Fruit fly (Drosophila melanogaster) whole organism, embryonic: Measurements from ENCODE around the gene heix.
A peak's percentile ranks its signal among the peaks of the same experiment; 100 is the strongest.

Experiments
- Adf1 ChIP-seq: fragments of 200-800 bp; sonication (Bioruptor generic); IDR thresholded peaks from 2 replicates; pipeline ENCODE4 v1.3.6; 2022; ENCODE audit warnings: missing biosample characterization, missing genetic modification characterization
- Antp ChIP-seq: fragments of 200-800 bp; sonication (Bioruptor generic); optimal IDR thresholded peaks from 3 replicates; lab custom pipeline; 2016; ENCODE audit warnings: missing biosample characterization, missing genetic modification characterization
- Atf6 ChIP-seq: fragments of 200-800 bp; sonication (Bioruptor generic); IDR thresholded peaks from 2 replicates; pipeline ENCODE4 v1.3.6; 2022; ENCODE audit warnings: missing biosample characterization, missing genetic modification characterization
- Awh ChIP-seq: fragments of 200-800 bp; sonication (Bioruptor generic); IDR thresholded peaks from 2 replicates; pipeline ENCODE4, ENCODE4 v1.3.6; 2022; ENCODE audit warnings: missing biosample characterization, missing genetic modification characterization
- B-H2 ChIP-seq: fragments of 200-800 bp; sonication (Bioruptor generic); optimal IDR thresholded peaks from 2 replicates; lab custom pipeline; 2018; ENCODE audit warnings: missing biosample characterization, mild to moderate bottlenecking, missing genetic modification characterization
- CG10209 ChIP-seq: fragments of 200-800 bp; sonication (Bioruptor generic); optimal IDR thresholded peaks from 3 replicates; lab custom pipeline; 2017; ENCODE audit warnings: missing biosample characterization, mild to moderate bottlenecking, missing genetic modification characterization, missing genetic modification reagents
- CG1024 ChIP-seq: fragments of 200-800 bp; sonication (Bioruptor generic); IDR thresholded peaks from 2 replicates; pipeline ENCODE4 v1.3.6; 2022; ENCODE audit warnings: missing biosample characterization, missing genetic modification characterization
- CG10543 ChIP-seq: fragments of 200-800 bp; sonication (Bioruptor generic); optimal IDR thresholded peaks from 3 replicates; lab custom pipeline; 2017; ENCODE audit warnings: missing biosample characterization, mild to moderate bottlenecking, missing genetic modification characterization, moderate library complexity
- CG11504 ChIP-seq: fragments of 200-800 bp; sonication (Bioruptor generic); optimal IDR thresholded peaks from 3 replicates; lab custom pipeline; 2019; ENCODE audit warnings: missing biosample characterization, mild to moderate bottlenecking, missing genetic modification characterization, moderate library complexity
- CG12236 ChIP-seq: fragments of 200-800 bp; sonication (Bioruptor generic); optimal IDR thresholded peaks from 2 replicates; lab custom pipeline; 2016; ENCODE audit warnings: missing biosample characterization, missing genetic modification characterization
- CG12299 ChIP-seq: fragments of 200-800 bp; sonication (Bioruptor generic); optimal IDR thresholded peaks from 2 replicates; lab custom pipeline; 2018; ENCODE audit warnings: missing biosample characterization, mild to moderate bottlenecking, missing genetic modification characterization
- CG17829 ChIP-seq: fragments of 200-800 bp; optimal IDR thresholded peaks from 2 replicates; lab custom pipeline; 2019; ENCODE audit warnings: missing biosample characterization, mild to moderate bottlenecking, missing genetic modification characterization, moderate library complexity
- CG1832 ChIP-seq: fragments of 200-800 bp; sonication (Bioruptor generic); optimal IDR thresholded peaks from 2 replicates; lab custom pipeline; 2017; ENCODE audit warnings: missing biosample characterization, mild to moderate bottlenecking, missing genetic modification characterization, inconsistent platforms
- CG18476 ChIP-seq: fragments of 200-800 bp; sonication (Bioruptor generic); optimal IDR thresholded peaks from 2 replicates; lab custom pipeline; 2016; ENCODE audit warnings: missing biosample characterization, mild to moderate bottlenecking, missing genetic modification characterization
- CG3281 ChIP-seq: fragments of 200-800 bp; sonication (Bioruptor generic); optimal IDR thresholded peaks from 3 replicates; lab custom pipeline; 2017; ENCODE audit warnings: missing biosample characterization, mild to moderate bottlenecking, missing genetic modification characterization
- CG34224 ChIP-seq: fragments of 200-800 bp; sonication (Bioruptor generic); IDR thresholded peaks from 3 replicates; pipeline ENCODE4 v1.3.6; 2022; ENCODE audit warnings: missing biosample characterization, missing genetic modification characterization; ENCODE audit not compliant: partially characterized antibody
- CG5180 ChIP-seq: fragments of 200-800 bp; sonication (Bioruptor generic); optimal IDR thresholded peaks from 3 replicates; lab custom pipeline; 2017; ENCODE audit warnings: missing biosample characterization, missing genetic modification characterization, mild to moderate bottlenecking, moderate library complexity, missing genetic modification reagents
- CG8290 ChIP-seq, 3 experiments: fragments of 200-800 bp; sonication (Bioruptor generic); optimal IDR thresholded peaks; 2 replicates each; lab custom pipeline; 2016 to 2019; ENCODE audit warnings: missing biosample characterization in 3 of 3, missing genetic modification characterization in 3 of 3, mild to moderate bottlenecking in 2 of 3, moderate library complexity in 1 of 3
- CG9727 ChIP-seq: fragments of 200-800 bp; sonication (Bioruptor generic); optimal IDR thresholded peaks from 3 replicates; lab custom pipeline; 2017; ENCODE audit warnings: missing biosample characterization, mild to moderate bottlenecking, missing genetic modification characterization
- CG9817 ChIP-seq: fragments of 200-800 bp; sonication (Bioruptor generic); optimal IDR thresholded peaks from 2 replicates; lab custom pipeline; 2018; ENCODE audit warnings: missing biosample characterization, mild to moderate bottlenecking, missing genetic modification characterization, moderate library complexity
- CHES-1-like ChIP-seq: fragments of 200-800 bp; sonication (Bioruptor generic); optimal IDR thresholded peaks from 2 replicates; lab custom pipeline; 2016; ENCODE audit warnings: missing biosample characterization, missing genetic modification characterization
- Camta ChIP-seq: fragments of 200-800 bp; sonication (Bioruptor generic); optimal IDR thresholded peaks from 2 replicates; lab custom pipeline; 2016; ENCODE audit warnings: missing biosample characterization, missing genetic modification characterization
- CrebB ChIP-seq: fragments of 200-800 bp; sonication (Bioruptor generic); optimal IDR thresholded peaks from 3 replicates; lab custom pipeline; 2018; ENCODE audit warnings: missing biosample characterization, mild to moderate bottlenecking, missing genetic modification characterization
- Dp ChIP-seq: fragments of 200-800 bp; sonication (Bioruptor generic); optimal IDR thresholded peaks from 2 replicates; lab custom pipeline; 2018; ENCODE audit warnings: missing biosample characterization, mild to moderate bottlenecking, missing genetic modification characterization, moderate library complexity
- Hey ChIP-seq: fragments of 200-800 bp; sonication (Bioruptor generic); optimal IDR thresholded peaks from 3 replicates; lab custom pipeline; 2018; ENCODE audit warnings: missing biosample characterization, mild to moderate bottlenecking, missing genetic modification characterization
- HmgZ ChIP-seq: fragments of 200-800 bp; sonication (Bioruptor generic); optimal IDR thresholded peaks from 2 replicates; lab custom pipeline; 2018; ENCODE audit warnings: missing biosample characterization, mild to moderate bottlenecking, missing genetic modification characterization
- Oli ChIP-seq: fragments of 200-800 bp; sonication (Bioruptor generic); optimal IDR thresholded peaks from 2 replicates; lab custom pipeline; 2018; ENCODE audit warnings: missing biosample characterization, mild to moderate bottlenecking, missing genetic modification characterization, moderate library complexity
- Opbp ChIP-seq: fragments of 200-800 bp; sonication (Bioruptor generic); IDR thresholded peaks from 3 replicates; pipeline ENCODE4 v1.3.6; 2022; ENCODE audit warnings: missing biosample characterization, missing genetic modification characterization; ENCODE audit not compliant: partially characterized antibody
- Pdp1 ChIP-seq, 2 experiments: fragments of 200-800 bp; sonication (Bioruptor generic); optimal IDR thresholded peaks; 3 replicates each; lab custom pipeline; 2016; ENCODE audit warnings: missing biosample characterization in 2 of 2, missing genetic modification characterization in 2 of 2, mild to moderate bottlenecking in 1 of 2, moderate library complexity in 1 of 2
- Sox102F ChIP-seq: fragments of 200-800 bp; sonication (Bioruptor generic); optimal IDR thresholded peaks from 2 replicates; lab custom pipeline; 2018; ENCODE audit warnings: missing biosample characterization, mild to moderate bottlenecking, missing genetic modification characterization, moderate library complexity
- Trl ChIP-seq, 3 experiments: fragments of >200 bp in 2 of 3; fragments of 200-800 bp in 1 of 3; sonication (Bioruptor generic) in 1 of 3; optimal IDR thresholded peaks; 2 replicates in 1 of 3; 3 replicates in 2 of 3; lab custom pipeline; 2016 to 2017; ENCODE audit warnings: missing biosample characterization in 1 of 3, missing genetic modification characterization in 1 of 3
- YL-1 ChIP-seq: fragments of 200-800 bp; sonication (Bioruptor generic); optimal IDR thresholded peaks from 3 replicates; lab custom pipeline; 2017; ENCODE audit warnings: missing biosample characterization, mild to moderate bottlenecking, missing genetic modification characterization
- bab2 ChIP-seq: fragments of 200-800 bp; sonication (Bioruptor generic); optimal IDR thresholded peaks from 2 replicates; lab custom pipeline; 2016; ENCODE audit warnings: missing biosample characterization, missing genetic modification characterization
- cad ChIP-seq: fragments of >200 bp; optimal IDR thresholded peaks from 2 replicates; lab custom pipeline; 2017; ENCODE audit warnings: missing biosample characterization, missing genetic modification characterization
- chn ChIP-seq: fragments of 200-800 bp; sonication (Bioruptor generic); optimal IDR thresholded peaks from 2 replicates; lab custom pipeline; 2016; ENCODE audit warnings: missing biosample characterization, missing genetic modification characterization
- dysf ChIP-seq: fragments of 200-800 bp; sonication (Bioruptor generic); IDR thresholded peaks from 3 replicates; pipeline ENCODE4 v1.3.6; 2022; ENCODE audit warnings: missing biosample characterization, missing genetic modification characterization
- gfzf ChIP-seq: fragments of 200-800 bp; sonication (Bioruptor generic); optimal IDR thresholded peaks from 2 replicates; lab custom pipeline; 2016; ENCODE audit warnings: missing biosample characterization, mild to moderate bottlenecking, missing genetic modification characterization, moderate library complexity
- grau ChIP-seq: fragments of 200-800 bp; optimal IDR thresholded peaks from 3 replicates; lab custom pipeline; 2019; ENCODE audit warnings: missing biosample characterization, mild to moderate bottlenecking, missing genetic modification characterization, moderate library complexity
- hkb ChIP-seq, 2 experiments: fragments of 200-800 bp in 1 of 2; fragments of >200 bp in 1 of 2; sonication (Bioruptor generic) in 1 of 2; IDR thresholded peaks in 1 of 2; optimal IDR thresholded peaks in 1 of 2; 2 replicates each; pipeline versions ENCODE4 v1.3.6 to Lab custom; 2017 to 2022; ENCODE audit warnings: missing biosample characterization in 1 of 2, missing genetic modification characterization in 1 of 2
- ind ChIP-seq: fragments of 200-800 bp; sonication (Bioruptor generic); optimal IDR thresholded peaks from 3 replicates; lab custom pipeline; 2016; ENCODE audit warnings: missing biosample characterization, missing genetic modification characterization
- nau ChIP-seq: fragments of 200-800 bp; sonication (Bioruptor generic); optimal IDR thresholded peaks from 3 replicates; lab custom pipeline; 2017; ENCODE audit warnings: missing biosample characterization, mild to moderate bottlenecking, missing genetic modification characterization, missing genetic modification reagents
- nerfin-2 ChIP-seq: fragments of 200-800 bp; sonication (Bioruptor generic); IDR thresholded peaks from 2 replicates; pipeline ENCODE4 v1.3.6; 2022; ENCODE audit warnings: missing biosample characterization, missing genetic modification characterization; ENCODE audit not compliant: partially characterized antibody
- oc ChIP-seq: fragments of 200-800 bp; sonication (Bioruptor generic); optimal IDR thresholded peaks from 2 replicates; lab custom pipeline; 2018; ENCODE audit warnings: missing biosample characterization, mild to moderate bottlenecking, missing genetic modification characterization, moderate library complexity
- odd ChIP-seq: fragments of 200-800 bp; sonication (Bioruptor generic); optimal IDR thresholded peaks from 2 replicates; lab custom pipeline; 2017; ENCODE audit warnings: missing biosample characterization, mild to moderate bottlenecking, missing genetic modification characterization
- row ChIP-seq: fragments of 200-800 bp; sonication (Bioruptor generic); IDR thresholded peaks from 3 replicates; pipeline ENCODE4 v1.3.6; 2022; ENCODE audit warnings: missing biosample characterization, missing genetic modification characterization
- sens-2 ChIP-seq: fragments of 200-800 bp; sonication (Bioruptor generic); IDR thresholded peaks from 2 replicates; pipeline ENCODE4 v1.3.6; 2022; ENCODE audit warnings: missing biosample characterization, missing genetic modification characterization
- sr ChIP-seq: fragments of 200-800 bp; sonication (Bioruptor generic); IDR thresholded peaks from 3 replicates; pipeline ENCODE4 v1.3.6; 2022; ENCODE audit warnings: missing biosample characterization, missing genetic modification characterization
- tio ChIP-seq: fragments of 200-800 bp; sonication (Bioruptor generic); optimal IDR thresholded peaks from 2 replicates; lab custom pipeline; 2017; ENCODE audit warnings: missing biosample characterization, missing genetic modification characterization, inconsistent platforms
- tll ChIP-seq, 2 experiments: fragments of 200-800 bp in 1 of 2; fragments of >200 bp in 1 of 2; sonication (Bioruptor generic) in 1 of 2; optimal IDR thresholded peaks; 2 replicates each; lab custom pipeline; 2017 to 2019; ENCODE audit warnings: missing biosample characterization in 2 of 2, missing genetic modification characterization in 2 of 2, mild to moderate bottlenecking in 1 of 2, moderate library complexity in 1 of 2

heix gene

DNA sequence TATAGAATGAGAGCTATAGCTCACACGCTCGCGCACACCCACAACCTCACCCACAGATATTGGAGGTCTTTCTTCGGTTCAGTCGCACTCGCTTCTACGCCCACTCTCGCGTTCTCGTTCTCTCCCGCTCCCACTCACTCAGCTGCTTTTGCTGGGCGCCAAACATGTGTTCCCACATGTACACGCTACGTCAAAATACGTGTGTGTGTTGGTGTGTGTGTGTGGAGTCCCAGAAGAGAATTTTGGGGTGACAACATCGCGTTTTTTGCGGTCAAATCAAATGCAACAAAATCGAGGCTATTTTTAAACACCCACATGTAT is 28.2 kb downstream of the heix start (continued):
- TF ChIP-seq hkb (optimal IDR thresholded peaks at IDR 0.05; lab: Kevin White, UChicago): no peak
- no peak for TF ChIP-seq hkb (GFP tag; IDR thresholded peaks at IDR 0.05; lab: Robert Waterston, UW)
- TF ChIP-seq CG11504 (tag; lab: Kevin White, UChicago): peak; percentile 13
- TF ChIP-seq Awh (GFP tag; lab: Robert Waterston, UW): no peak
- TF ChIP-seq CG3281 (GFP tag; lab: Kevin White, UChicago): no peak
- TF ChIP-seq nau (GFP tag; lab: Kevin White, UChicago): peak; percentile 51
- no peak for TF ChIP-seq CG18476 (GFP tag; lab: Kevin White, UChicago)
- no peak for TF ChIP-seq Opbp
- TF ChIP-seq Hey (tag; lab: Kevin White, UChicago): no peak
- TF ChIP-seq B-H2: no peak
- TF ChIP-seq CG10209 (GFP tag; lab: Kevin White, UChicago): no peak
- TF ChIP-seq nerfin-2 (GFP tag; lab: Robert Waterston, UW): no peak
- TF ChIP-seq tio (GFP tag; lab: Kevin White, UChicago): no peak
- peak; percentile 1 for TF ChIP-seq CG5180 (GFP tag; lab: Kevin White, UChicago)
- no peak for TF ChIP-seq Camta (GFP tag; lab: Kevin White, UChicago)
- no peak for TF ChIP-seq sens-2 (GFP tag; lab: Robert Waterston, UW)
- TF ChIP-seq CG12236: no peak
- no peak for TF ChIP-seq CG8290 (GFP tag; optimal IDR thresholded peaks at IDR 0.05; lab: Kevin White, UChicago)
- TF ChIP-seq CG8290 (tag; optimal IDR thresholded peaks at IDR 0.05; lab: Kevin White, UChicago): peak in 1 of 2 experiments; percentile 63
- no peak for TF ChIP-seq YL-1 (GFP tag; lab: Kevin White, UChicago)
- no peak for TF ChIP-seq CG9817
- peak; percentile 21 for TF ChIP-seq Dp (GFP tag; lab: Kevin White, UChicago)
- no peak for TF ChIP-seq CG34224 (GFP tag; lab: Robert Waterston, UW)
- TF ChIP-seq sr (GFP tag; lab: Robert Waterston, UW): no peak
- no peak for TF ChIP-seq gfzf (GFP tag; lab: Kevin White, UChicago)
- no peak for TF ChIP-seq Antp
- no peak for TF ChIP-seq odd (GFP tag; lab: Kevin White, UChicago)
- peak; percentile 71 for TF ChIP-seq CG10543 (GFP tag; lab: Kevin White, UChicago)
- no peak for TF ChIP-seq Adf1 (GFP tag; lab: Robert Waterston, UW)
- no peak for TF ChIP-seq cad
- no peak for TF ChIP-seq oc (tag; lab: Kevin White, UChicago)
- no peak for TF ChIP-seq CG12299 (tag; lab: Kevin White, UChicago)
- TF ChIP-seq HmgZ (tag; lab: Kevin White, UChicago): peak; percentile 19
- peak; percentile 89 for TF ChIP-seq CG1832 (GFP tag; lab: Kevin White, UChicago)
- TF ChIP-seq bab2 (GFP tag; lab: Kevin White, UChicago): no peak
- no peak for TF ChIP-seq Oli (tag; lab: Kevin White, UChicago)
- no peak for TF ChIP-seq tll (GFP tag; optimal IDR thresholded peaks at IDR 0.05; lab: Kevin White, UChicago)
- TF ChIP-seq CG1024 (GFP tag; lab: Robert Waterston, UW): no peak
- no peak for TF ChIP-seq Atf6 (GFP tag; lab: Robert Waterston, UW)
- peak; percentile 16 for TF ChIP-seq CrebB (tag; lab: Kevin White, UChicago)
- no peak for TF ChIP-seq row (GFP tag; lab: Robert Waterston, UW)
- no peak for TF ChIP-seq dysf (GFP tag; lab: Robert Waterston, UW)
- TF ChIP-seq Trl (optimal IDR thresholded peaks at IDR 0.05; lab: Kevin White, UChicago): peak; percentile 66 to 89
- TF ChIP-seq Trl (GFP tag; optimal IDR thresholded peaks at IDR 0.05; lab: Kevin White, UChicago): no peak
- no peak for TF ChIP-seq CHES-1-like (GFP tag; lab: Kevin White, UChicago)
- no peak for TF ChIP-seq grau
- peak in 1 of 2 experiments; percentile 17 for TF ChIP-seq Pdp1 (GFP tag; optimal IDR thresholded peaks at IDR 0.05; lab: Kevin White, UChicago)
- no peak for TF ChIP-seq Sox102F (GFP tag; lab: Kevin White, UChicago)
- no peak for TF ChIP-seq ind (GFP tag; lab: Kevin White, UChicago)
- TF ChIP-seq chn: peak; percentile 62
- no peak for TF ChIP-seq CG9727
- no peak for TF ChIP-seq CG17829 (tag; lab: Kevin White, UChicago)
